Worm (Caenorhabditis elegans): Measurements from ENCODE around the gene Y39A3A.3.

- no peak for TF ChIP-seq snpc-4 (GFP tag; optimal IDR thresholded peaks at IDR 0.05)
- TF ChIP-seq snpc-4 (tag; optimal IDR thresholded peaks at IDR 0.05) = no peak
- no peak for TF ChIP-seq ceh-100 (GFP tag; IDR thresholded peaks at IDR 0.05)
Measured at ce11 chrIII:2089453-2089852, 21.3 kb upstream of the Y39A3A.3 start.
